Worm (Caenorhabditis elegans) whole organism, early embryonic: ENCODE data around the gene fbxa-220.

ENCODE experiments used
- ama-1 ChIP-seq: fragments of 150-350 bp; optimal IDR thresholded peaks from 2 replicates; lab custom pipeline; 2014
- ceh-13 ChIP-seq: fragments of 200-800 bp; sonication (Bioruptor generic); optimal IDR thresholded peaks from 2 replicates; lab custom pipeline; 2018; ENCODE audit warnings: mild to moderate bottlenecking, missing genetic modification characterization, missing compliant biosample characterization
- ceh-36 ChIP-seq: sonication (generic microtip); optimal IDR thresholded peaks from 2 replicates; lab custom pipeline; 2016; ENCODE audit warnings: missing genetic modification characterization, inconsistent platforms, missing compliant biosample characterization
- ets-7 ChIP-seq: sonication (generic microtip); optimal IDR thresholded peaks from 2 replicates; lab custom pipeline; 2016; ENCODE audit warnings: missing genotype, missing genetic modification characterization, missing compliant biosample characterization
- flt-1 ChIP-seq: fragments of 200-800 bp; sonication (Bioruptor generic); IDR thresholded peaks from 2 replicates; pipeline ENCODE4 v1.3.6; 2022; ENCODE audit warnings: missing genetic modification characterization, missing compliant biosample characterization
- hnd-1 ChIP-seq: sonication (generic microtip); optimal IDR thresholded peaks from 2 replicates; lab custom pipeline; 2016; ENCODE audit warnings: missing genetic modification characterization, missing compliant biosample characterization

DNA sequence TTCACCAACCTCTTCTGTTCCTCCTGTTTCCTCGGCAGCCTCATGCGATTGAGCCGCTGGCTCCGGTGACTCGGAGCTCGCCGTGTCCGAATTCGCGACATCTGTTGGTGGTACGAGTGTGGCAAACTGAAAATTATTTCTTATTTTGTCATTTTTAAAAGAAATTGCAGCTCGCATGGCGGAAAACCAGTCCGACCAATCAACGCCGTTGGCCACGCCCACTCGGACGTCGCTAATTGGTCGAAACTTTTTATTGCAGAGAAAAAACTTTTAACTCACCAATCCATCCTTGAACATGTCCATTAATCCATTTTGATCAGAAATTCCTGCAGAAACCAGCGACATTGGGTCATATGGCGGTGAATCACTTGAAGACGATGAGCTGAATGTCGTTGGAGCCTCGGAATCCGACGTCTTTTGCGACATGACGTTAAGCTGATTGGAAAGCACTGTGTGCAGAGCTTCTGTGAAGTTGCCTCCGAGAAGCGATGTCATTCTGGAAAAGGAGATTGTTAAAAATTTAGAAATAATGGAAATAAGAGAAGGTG, 13.6 kb downstream of the fbxa-220 start, which contains the start of gene bed-2:
- no peak for TF ChIP-seq hnd-1 (tag; lab: Kevin White, UChicago)
- no peak for TF ChIP-seq ama-1
- TF ChIP-seq ceh-13 (GFP tag; lab: Kevin White, UChicago), result no peak
- no peak for TF ChIP-seq ceh-36 (tag; lab: Kevin White, UChicago)
- TF ChIP-seq flt-1 (GFP tag; lab: Robert Waterston, UW), result no peak
- no peak for TF ChIP-seq ets-7
